Fruit fly (Drosophila melanogaster) whole organism, pupa: ENCODE measurements around the gene RpS7.

Experiments
- CG10348 ChIP-seq: fragments of 200-800 bp; sonication (Bioruptor generic); IDR thresholded peaks from 2 replicates; pipeline ENCODE4 v1.3.6; 2022; ENCODE audit warnings: missing biosample characterization, missing genetic modification characterization
- CG12605 ChIP-seq: fragments of 200-800 bp; sonication (Bioruptor generic); IDR thresholded peaks from 2 replicates; pipeline ENCODE4 v1.3.6; 2022; ENCODE audit warnings: missing biosample characterization, missing genetic modification characterization
- CG13204 ChIP-seq: fragments of 200-800 bp; sonication (Bioruptor generic); optimal IDR thresholded peaks from 2 replicates; lab custom pipeline; 2018; ENCODE audit warnings: missing biosample characterization, mild to moderate bottlenecking, missing genetic modification characterization, moderate library complexity
- CG14655 ChIP-seq: fragments of 200-800 bp; sonication (Bioruptor generic); optimal IDR thresholded peaks from 3 replicates; lab custom pipeline; 2017; ENCODE audit warnings: mild to moderate bottlenecking, missing biosample characterization, missing genetic modification reagents, missing genetic modification characterization
- CG15710 ChIP-seq: fragments of 200-800 bp; sonication (Bioruptor generic); optimal IDR thresholded peaks from 2 replicates; lab custom pipeline; 2018; ENCODE audit warnings: missing biosample characterization, mild to moderate bottlenecking, missing genetic modification characterization, moderate library complexity
- CG17806 ChIP-seq: fragments of 200-800 bp; sonication (Bioruptor generic); optimal IDR thresholded peaks from 2 replicates; lab custom pipeline; 2018; ENCODE audit warnings: missing biosample characterization, mild to moderate bottlenecking, missing genetic modification characterization, moderate library complexity
- CG32121 ChIP-seq: fragments of 200-800 bp; sonication (Bioruptor generic); IDR thresholded peaks from 2 replicates; pipeline ENCODE4 v1.3.6; 2022; ENCODE audit warnings: missing biosample characterization, missing genetic modification characterization
- CG34367 ChIP-seq: fragments of 200-800 bp; sonication (Bioruptor generic); optimal IDR thresholded peaks from 2 replicates; lab custom pipeline; 2018; ENCODE audit warnings: missing biosample characterization, mild to moderate bottlenecking, missing genetic modification characterization
- CG4496 ChIP-seq: fragments of 200-800 bp; sonication (Bioruptor generic); IDR thresholded peaks from 3 replicates; pipeline ENCODE4 v1.3.6; 2022; ENCODE audit warnings: missing biosample characterization, missing genetic modification characterization
- CG8159 ChIP-seq: fragments of 200-800 bp; sonication (Bioruptor generic); optimal IDR thresholded peaks from 3 replicates; lab custom pipeline; 2018; ENCODE audit warnings: missing biosample characterization, mild to moderate bottlenecking, missing genetic modification characterization, moderate library complexity
- CG8301 ChIP-seq: fragments of 200-800 bp; sonication (Bioruptor generic); optimal IDR thresholded peaks from 2 replicates; lab custom pipeline; 2018; ENCODE audit warnings: missing biosample characterization, mild to moderate bottlenecking, missing genetic modification characterization
- CG9948 ChIP-seq: fragments of 200-800 bp; sonication (Bioruptor generic); optimal IDR thresholded peaks from 2 replicates; lab custom pipeline; 2018; ENCODE audit warnings: missing biosample characterization, mild to moderate bottlenecking, missing genetic modification characterization, moderate library complexity
- D1 ChIP-seq: fragments of 200-800 bp; sonication (Bioruptor generic); optimal IDR thresholded peaks from 2 replicates; lab custom pipeline; 2018; ENCODE audit warnings: missing biosample characterization, mild to moderate bottlenecking, missing genetic modification characterization, moderate library complexity
- Ets98B ChIP-seq: fragments of 200-800 bp; sonication (Bioruptor generic); IDR thresholded peaks from 2 replicates; pipeline ENCODE4 v1.3.6; 2022; ENCODE audit warnings: missing biosample characterization, missing genetic modification characterization
- Pif1A ChIP-seq: fragments of 200-800 bp; sonication (Bioruptor generic); optimal IDR thresholded peaks from 3 replicates; lab custom pipeline; 2016; ENCODE audit warnings: missing biosample characterization, missing genetic modification characterization
- Pif1B ChIP-seq: fragments of 200-800 bp; sonication (Bioruptor generic); optimal IDR thresholded peaks from 3 replicates; lab custom pipeline; 2016; ENCODE audit warnings: missing biosample characterization, missing genetic modification characterization
- Snoo ChIP-seq: fragments of 200-800 bp; sonication (Bioruptor generic); optimal IDR thresholded peaks from 3 replicates; lab custom pipeline; 2017; ENCODE audit warnings: missing biosample characterization, mild to moderate bottlenecking, missing genetic modification characterization, inconsistent platforms
- fd96Ca ChIP-seq: fragments of 200-800 bp; sonication (Bioruptor generic); IDR thresholded peaks from 3 replicates; pipeline ENCODE4 v1.3.6; 2022; ENCODE audit warnings: missing biosample characterization, missing genetic modification characterization
- gl ChIP-seq: fragments of 200-800 bp; sonication (Bioruptor generic); optimal IDR thresholded peaks from 2 replicates; lab custom pipeline; 2018; ENCODE audit warnings: missing biosample characterization, mild to moderate bottlenecking, missing genetic modification characterization
- rn ChIP-seq: fragments of 200-800 bp; sonication (Bioruptor generic); IDR thresholded peaks from 2 replicates; pipeline ENCODE4 v1.3.6; 2022; ENCODE audit warnings: missing biosample characterization, missing genetic modification characterization

Gene RpS7

DNA sequence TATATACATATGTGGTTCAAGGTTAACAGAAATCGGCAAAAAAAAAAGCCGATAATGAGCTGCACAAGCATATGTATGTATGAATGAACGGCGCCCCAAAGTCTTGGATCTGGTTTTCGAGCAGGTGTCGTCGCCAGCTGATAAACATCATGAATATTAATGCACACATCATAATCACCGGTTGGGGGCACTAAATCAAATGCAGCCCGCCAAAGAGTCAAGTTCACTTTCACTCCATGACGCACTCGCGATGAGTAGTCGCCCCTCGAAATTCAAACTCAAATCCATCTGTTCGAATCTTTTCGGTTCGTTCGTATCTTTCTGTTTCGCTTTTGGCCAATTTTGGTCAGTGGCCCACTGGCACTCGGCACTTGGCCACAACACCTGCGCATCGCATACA lies 31.4 kb upstream of the RpS7 start:
- TF ChIP-seq gl (tag; lab: Kevin White, UChicago) (no peak), CG13204 (GFP tag; lab: Kevin White, UChicago) (no peak), Ets98B (GFP tag; lab: Robert Waterston, UW) (no peak), Snoo (tag; lab: Kevin White, UChicago) (no peak)

DNA sequence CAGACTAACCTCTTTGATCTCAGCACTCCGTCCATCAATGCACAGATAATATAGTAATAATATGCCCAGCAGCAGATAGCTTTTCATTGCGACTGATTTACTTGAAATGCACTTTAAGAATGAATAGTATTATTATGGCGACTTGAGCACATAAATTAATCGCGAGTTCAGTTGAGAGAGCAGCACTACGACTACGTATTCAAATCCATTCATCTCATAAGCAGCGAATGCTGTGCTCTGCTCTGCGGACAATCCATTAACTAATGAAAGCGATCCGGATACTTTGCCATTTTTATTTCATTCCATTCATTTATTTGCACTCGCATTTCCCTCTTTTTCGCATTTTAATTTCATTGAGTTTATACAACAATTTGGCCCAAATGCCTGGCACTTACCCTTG lies 28.8 kb upstream of the RpS7 start, which contains the start of gene CG43448:
Gene CG43448, minus strand, starts transcription at position 101 of the 400 bp plus-strand sequence.
- TF ChIP-seq CG4496 (no peak), Ets98B (GFP tag; lab: Robert Waterston, UW) (no peak), CG32121 (GFP tag; lab: Robert Waterston, UW) (no peak), rn (GFP tag; lab: Robert Waterston, UW) (no peak), D1 (tag; lab: Kevin White, UChicago) (no peak), fd96Ca (GFP tag; lab: Robert Waterston, UW) (no peak), Pif1B (GFP tag; lab: Kevin White, UChicago) (no peak), CG34367 (no peak), CG17806 (tag; lab: Kevin White, UChicago) (no peak), CG9948 (tag; lab: Kevin White, UChicago) (no peak), gl (tag; lab: Kevin White, UChicago) (no peak), CG14655 (GFP tag; lab: Kevin White, UChicago) (no peak)

DNA sequence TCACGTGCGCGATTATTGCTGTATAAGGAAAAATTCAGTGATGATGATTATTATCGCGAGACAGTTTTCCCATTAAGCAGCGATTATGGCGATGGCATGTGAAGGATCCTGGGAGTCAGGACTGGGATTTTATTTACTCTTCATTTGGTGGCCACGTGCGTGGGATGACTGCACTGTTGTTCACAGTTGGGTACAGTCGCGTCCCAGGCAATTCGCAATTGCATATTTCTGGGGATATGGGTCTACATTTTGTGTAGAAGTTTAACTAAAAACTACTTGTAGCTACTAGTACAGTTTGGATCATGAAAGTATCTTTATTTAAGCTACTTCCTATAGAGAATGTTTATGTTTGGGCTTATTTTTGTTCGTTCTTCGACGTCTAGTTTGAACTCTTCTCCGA lies 28.2 kb upstream of the RpS7 start:
- TF ChIP-seq CG15710 (tag; lab: Kevin White, UChicago), result no peak
- TF ChIP-seq CG14655 (GFP tag; lab: Kevin White, UChicago), result no peak
- TF ChIP-seq Ets98B (GFP tag; lab: Robert Waterston, UW), result no peak
- no peak for TF ChIP-seq D1 (tag; lab: Kevin White, UChicago)
- no peak for TF ChIP-seq CG13204 (GFP tag; lab: Kevin White, UChicago)
- TF ChIP-seq CG17806 (tag; lab: Kevin White, UChicago), result no peak

DNA sequence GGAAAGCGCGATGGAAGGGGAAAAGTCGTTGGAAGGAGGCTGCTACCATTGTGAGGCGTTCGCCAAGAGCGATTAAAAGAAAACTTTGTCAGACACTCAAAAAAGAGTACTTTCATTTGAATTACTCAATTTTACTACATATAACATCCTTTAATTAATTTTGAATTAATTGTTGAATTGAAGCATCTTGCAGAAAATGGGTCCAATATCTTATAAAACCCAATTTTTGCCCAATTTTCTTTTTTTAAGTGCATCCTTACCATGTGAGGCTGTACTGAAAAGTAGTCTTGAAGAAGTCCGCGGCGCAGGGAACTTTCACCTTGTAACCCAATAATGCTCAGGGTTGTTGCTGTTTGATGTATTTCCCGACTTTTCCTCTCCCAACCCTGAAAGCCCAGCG lies 26.4 kb upstream of the RpS7 start:
- no peak for TF ChIP-seq CG10348
- TF ChIP-seq CG8159 (tag; lab: Kevin White, UChicago), result no peak
- TF ChIP-seq CG9948 (tag; lab: Kevin White, UChicago), result no peak
- no peak for TF ChIP-seq CG32121 (GFP tag; lab: Robert Waterston, UW)
- no peak for TF ChIP-seq Pif1A (GFP tag; lab: Kevin White, UChicago)
- no peak for TF ChIP-seq rn (GFP tag; lab: Robert Waterston, UW)
- no peak for TF ChIP-seq fd96Ca (GFP tag; lab: Robert Waterston, UW)
- no peak for TF ChIP-seq CG8301 (tag; lab: Kevin White, UChicago)
- TF ChIP-seq CG17806 (tag; lab: Kevin White, UChicago), result no peak
- TF ChIP-seq CG13204 (GFP tag; lab: Kevin White, UChicago), result no peak
- TF ChIP-seq gl (tag; lab: Kevin White, UChicago), result no peak
- TF ChIP-seq D1 (tag; lab: Kevin White, UChicago), result no peak
- no peak for TF ChIP-seq Ets98B (GFP tag; lab: Robert Waterston, UW)
- no peak for TF ChIP-seq Snoo (tag; lab: Kevin White, UChicago)

DNA sequence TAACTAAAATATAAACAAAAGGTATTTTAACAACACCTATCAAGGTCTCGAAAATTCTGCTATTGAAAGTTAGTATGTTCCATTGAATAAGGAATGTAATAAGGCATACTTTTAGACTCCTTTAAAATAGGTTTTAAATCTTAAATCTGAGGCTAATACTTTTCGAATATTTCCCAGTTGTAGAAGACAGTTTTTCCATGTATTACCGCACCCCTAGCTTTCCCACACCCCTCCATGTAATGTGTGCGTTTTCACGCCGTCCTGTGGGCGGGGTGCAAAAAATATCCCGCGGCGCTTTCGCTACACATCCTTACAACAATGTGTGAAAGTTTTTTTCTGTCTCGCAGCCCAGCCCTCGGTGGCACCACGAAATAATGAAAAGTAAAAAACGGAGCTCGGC lies 15.8 kb upstream of the RpS7 start:
- TF ChIP-seq CG8159 (tag; lab: Kevin White, UChicago) (no peak), CG8301 (tag; lab: Kevin White, UChicago) (no peak)
- TF ChIP-seq, all 21 proteins: peak for 0

DNA sequence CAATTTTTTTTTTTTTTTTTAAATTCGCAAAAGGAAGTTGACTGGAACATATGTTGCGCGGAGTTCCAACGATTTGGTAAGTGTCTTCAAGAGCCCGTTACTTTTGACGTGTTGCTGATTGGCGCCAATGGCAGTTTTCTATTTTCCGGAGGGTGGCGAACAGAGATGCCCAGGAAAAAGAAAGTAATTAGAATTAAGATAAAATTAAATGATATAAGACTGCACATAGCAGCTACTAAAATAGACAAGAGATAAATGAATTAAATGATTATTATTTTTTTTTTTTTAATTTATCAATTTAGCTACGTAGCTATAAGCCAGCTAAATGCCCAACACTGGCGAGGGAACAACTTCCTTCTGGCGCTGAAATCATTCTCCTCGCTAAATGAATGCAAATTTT lies 13.4 kb upstream of the RpS7 start:
- no peak for TF ChIP-seq rn (GFP tag; lab: Robert Waterston, UW)
- TF ChIP-seq CG4496, result no peak
- TF ChIP-seq CG32121 (GFP tag; lab: Robert Waterston, UW), result no peak
- no peak for TF ChIP-seq D1 (tag; lab: Kevin White, UChicago)

DNA sequence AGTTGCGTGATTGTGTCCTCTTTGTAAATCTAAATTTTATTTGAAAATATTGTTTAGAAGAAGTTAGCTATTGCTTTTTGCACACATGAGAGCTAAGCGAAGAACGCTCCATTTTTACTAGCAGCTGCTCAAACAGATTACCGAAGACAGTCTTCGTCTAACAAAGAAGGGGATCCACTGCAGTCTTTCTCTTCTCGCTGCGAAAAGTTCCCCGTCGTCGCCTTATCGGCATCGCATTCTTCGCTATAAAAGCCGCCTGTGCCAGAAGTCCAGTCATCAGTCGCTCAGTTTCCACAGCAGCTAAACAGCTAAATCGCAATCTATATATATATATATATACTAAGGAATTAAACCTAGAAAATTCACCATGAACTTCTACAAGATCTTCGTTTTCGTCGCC lies 7.4 kb upstream of the RpS7 start, which contains the start of gene CecC:
Gene CecC, plus strand, starts transcription at position 275 of the 400 bp plus-strand sequence.
- no peak for TF ChIP-seq rn (GFP tag; lab: Robert Waterston, UW)
- TF ChIP-seq, all 21 proteins: peak for 0

DNA sequence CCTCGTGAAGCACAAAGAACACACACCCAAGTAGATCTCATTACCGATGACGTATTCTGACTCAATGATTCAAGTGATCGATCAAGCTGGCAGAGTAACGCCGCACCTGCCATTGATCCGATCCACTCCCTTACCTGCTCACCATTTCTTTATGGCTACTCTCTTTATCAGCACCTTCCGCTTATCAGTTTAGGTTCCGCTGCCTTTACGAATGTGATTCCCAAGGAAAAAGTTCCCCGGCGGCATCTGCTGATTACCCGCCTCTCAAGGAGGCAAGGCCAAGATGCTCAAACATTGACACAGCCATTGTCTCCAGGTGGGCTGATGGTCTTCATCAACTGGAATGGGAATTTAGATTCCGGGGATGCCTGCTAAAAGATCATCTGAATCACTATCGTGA lies 6.2 kb upstream of the RpS7 start:
- TF ChIP-seq Ets98B (GFP tag; lab: Robert Waterston, UW) (no peak), Pif1B (GFP tag; lab: Kevin White, UChicago) (no peak), CG32121 (GFP tag; lab: Robert Waterston, UW) (no peak), CG12605 (no peak), CG4496 (no peak), CG14655 (GFP tag; lab: Kevin White, UChicago) (no peak), CG15710 (tag; lab: Kevin White, UChicago) (no peak), rn (GFP tag; lab: Robert Waterston, UW) (no peak), CG9948 (tag; lab: Kevin White, UChicago) (no peak)
